Fruit fly (Drosophila melanogaster) whole organism, embryonic: ENCODE data around the gene CG15012.

ENCODE experiments used
- Abd-B ChIP-seq: fragments of 200-800 bp; sonication (Bioruptor generic); optimal IDR thresholded peaks from 2 replicates; lab custom pipeline; 2018; ENCODE audit warnings: missing biosample characterization, mild to moderate bottlenecking, missing genetic modification characterization, moderate library complexity
- Atf6 ChIP-seq: fragments of 200-800 bp; sonication (Bioruptor generic); IDR thresholded peaks from 2 replicates; pipeline ENCODE4 v1.3.6; 2022; ENCODE audit warnings: missing biosample characterization, missing genetic modification characterization
- Blimp-1 ChIP-seq: fragments of 200-800 bp; sonication (Bioruptor generic); optimal IDR thresholded peaks from 3 replicates; lab custom pipeline; 2018; ENCODE audit warnings: missing biosample characterization, missing genetic modification characterization, mild to moderate bottlenecking, moderate library complexity, missing genetic modification reagents
- CG10431 ChIP-seq: fragments of 200-800 bp; sonication (Bioruptor generic); optimal IDR thresholded peaks from 3 replicates; lab custom pipeline; 2018; ENCODE audit warnings: missing biosample characterization, mild to moderate bottlenecking, missing genetic modification characterization
- CG12236 ChIP-seq: fragments of 200-800 bp; sonication (Bioruptor generic); optimal IDR thresholded peaks from 2 replicates; lab custom pipeline; 2016; ENCODE audit warnings: missing biosample characterization, missing genetic modification characterization
- CG12659 ChIP-seq: fragments of 200-800 bp; sonication (Bioruptor generic); optimal IDR thresholded peaks from 3 replicates; lab custom pipeline; 2017; ENCODE audit warnings: mild to moderate bottlenecking, missing biosample characterization, missing genetic modification reagents, missing genetic modification characterization
- CG13424 ChIP-seq: fragments of 200-800 bp; sonication (Bioruptor generic); optimal IDR thresholded peaks from 2 replicates; lab custom pipeline; 2019; ENCODE audit warnings: missing biosample characterization, mild to moderate bottlenecking, missing genetic modification characterization, moderate library complexity
- CG15073 ChIP-seq: fragments of 200-800 bp; sonication (Bioruptor generic); optimal IDR thresholded peaks from 2 replicates; lab custom pipeline; 2016; ENCODE audit warnings: missing biosample characterization, missing genetic modification characterization
- CG15601 ChIP-seq: fragments of 200-800 bp; sonication (Bioruptor generic); optimal IDR thresholded peaks from 3 replicates; lab custom pipeline; 2019; ENCODE audit warnings: missing biosample characterization, mild to moderate bottlenecking, missing genetic modification characterization, moderate library complexity
- CG1603 ChIP-seq: fragments of 200-800 bp; sonication (Bioruptor generic); optimal IDR thresholded peaks from 2 replicates; lab custom pipeline; 2019; ENCODE audit warnings: missing biosample characterization, mild to moderate bottlenecking, missing genetic modification characterization, moderate library complexity
- CG17361 ChIP-seq: fragments of 200-800 bp; sonication (Bioruptor generic); IDR thresholded peaks from 3 replicates; pipeline ENCODE4 v1.3.6; 2022; ENCODE audit warnings: missing biosample characterization, missing genetic modification characterization
- CG18262 ChIP-seq: fragments of 200-800 bp; optimal IDR thresholded peaks from 3 replicates; lab custom pipeline; 2019; ENCODE audit warnings: missing biosample characterization, mild to moderate bottlenecking, missing genetic modification characterization, moderate library complexity
- CG2120 ChIP-seq: fragments of 200-800 bp; sonication (Bioruptor generic); optimal IDR thresholded peaks from 3 replicates; lab custom pipeline; 2016; ENCODE audit warnings: missing biosample characterization, missing genetic modification characterization
- CG30403 ChIP-seq: fragments of 200-800 bp; sonication (Bioruptor generic); optimal IDR thresholded peaks from 3 replicates; lab custom pipeline; 2016; ENCODE audit warnings: missing biosample characterization, missing genetic modification characterization
- CG42726 ChIP-seq: fragments of 200-800 bp; sonication (Bioruptor generic); IDR thresholded peaks from 2 replicates; pipeline ENCODE4 v1.3.6; 2022; ENCODE audit warnings: missing biosample characterization, missing genetic modification characterization; ENCODE audit not compliant: partially characterized antibody
- CG4424 ChIP-seq: fragments of 200-800 bp; sonication (Bioruptor generic); optimal IDR thresholded peaks from 3 replicates; lab custom pipeline; 2016; ENCODE audit warnings: missing biosample characterization, missing genetic modification characterization
- CG7963 ChIP-seq: fragments of 200-800 bp; sonication (Bioruptor generic); IDR thresholded peaks from 3 replicates; pipeline ENCODE4 v1.3.6; 2022; ENCODE audit warnings: missing biosample characterization, missing genetic modification characterization; ENCODE audit not compliant: partially characterized antibody
- CG7987 ChIP-seq: fragments of 200-800 bp; sonication (Bioruptor generic); optimal IDR thresholded peaks from 2 replicates; lab custom pipeline; 2018; ENCODE audit warnings: missing biosample characterization, mild to moderate bottlenecking, missing genetic modification characterization, moderate library complexity
- CG8290 ChIP-seq, 3 experiments: fragments of 200-800 bp; sonication (Bioruptor generic); optimal IDR thresholded peaks; 2 replicates each; lab custom pipeline; 2016 to 2019; ENCODE audit warnings: missing biosample characterization in 3 of 3, missing genetic modification characterization in 3 of 3, mild to moderate bottlenecking in 2 of 3, moderate library complexity in 1 of 3
- CG9727 ChIP-seq: fragments of 200-800 bp; sonication (Bioruptor generic); optimal IDR thresholded peaks from 3 replicates; lab custom pipeline; 2017; ENCODE audit warnings: missing biosample characterization, mild to moderate bottlenecking, missing genetic modification characterization
- Dll ChIP-seq: fragments of 200-800 bp; sonication (Bioruptor generic); IDR thresholded peaks from 4 replicates; pipeline ENCODE4 v1.3.6; 2022; ENCODE audit warnings: missing biosample characterization, missing genetic modification characterization; ENCODE audit not compliant: partially characterized antibody
- Dref ChIP-seq: fragments of 200-800 bp; sonication (Bioruptor generic); IDR thresholded peaks from 2 replicates; pipeline ENCODE4 v1.3.6; 2022; ENCODE audit warnings: missing biosample characterization, missing genetic modification characterization
- Ets97D ChIP-seq: fragments of 200-800 bp; sonication (Bioruptor generic); optimal IDR thresholded peaks from 3 replicates; lab custom pipeline; 2016; ENCODE audit warnings: missing biosample characterization, missing genetic modification characterization
- Fer1 ChIP-seq: fragments of 200-800 bp; sonication (Bioruptor generic); optimal IDR thresholded peaks from 2 replicates; lab custom pipeline; 2017; ENCODE audit warnings: missing biosample characterization, mild to moderate bottlenecking, missing genetic modification characterization
- Lhr ChIP-seq: fragments of 200-800 bp; sonication (Bioruptor generic); optimal IDR thresholded peaks from 3 replicates; lab custom pipeline; 2017; ENCODE audit warnings: mild to moderate bottlenecking, missing biosample characterization, missing genetic modification reagents, missing genetic modification characterization
- Mad ChIP-seq: fragments of 200-800 bp; sonication (Bioruptor generic); optimal IDR thresholded peaks from 2 replicates; lab custom pipeline; 2016; ENCODE audit warnings: missing biosample characterization, missing genetic modification characterization
- Max ChIP-seq: fragments of 200-800 bp; sonication (Bioruptor generic); optimal IDR thresholded peaks from 2 replicates; lab custom pipeline; 2016; ENCODE audit warnings: missing biosample characterization, mild to moderate bottlenecking, missing genetic modification characterization
- Meics ChIP-seq: fragments of 200-800 bp; sonication (Bioruptor generic); optimal IDR thresholded peaks from 2 replicates; lab custom pipeline; 2017; ENCODE audit warnings: missing biosample characterization, mild to moderate bottlenecking, missing genetic modification characterization
- Mes4 ChIP-seq: fragments of 200-800 bp; sonication (Bioruptor generic); optimal IDR thresholded peaks from 2 replicates; lab custom pipeline; 2016; ENCODE audit warnings: missing biosample characterization, missing genetic modification characterization
- Myb ChIP-seq: fragments of 200-800 bp; sonication (Bioruptor generic); optimal IDR thresholded peaks from 2 replicates; lab custom pipeline; 2016; ENCODE audit warnings: missing biosample characterization, missing genetic modification characterization
- Side ChIP-seq: fragments of 200-800 bp; sonication (Bioruptor generic); optimal IDR thresholded peaks from 2 replicates; lab custom pipeline; 2016; ENCODE audit warnings: missing biosample characterization, missing genetic modification characterization
- Sin3A ChIP-seq: fragments of >200 bp; optimal IDR thresholded peaks from 2 replicates; lab custom pipeline; 2018
- Xbp1 ChIP-seq: fragments of 200-800 bp; sonication (Bioruptor generic); optimal IDR thresholded peaks from 3 replicates; lab custom pipeline; 2016; ENCODE audit warnings: missing biosample characterization, mild to moderate bottlenecking, missing genetic modification characterization
- bbx ChIP-seq: fragments of 200-800 bp; sonication (Bioruptor generic); IDR thresholded peaks from 2 replicates; pipeline ENCODE4 v1.3.6; 2022; ENCODE audit warnings: missing biosample characterization, missing genetic modification characterization; ENCODE audit not compliant: partially characterized antibody
- ci ChIP-seq: fragments of 200-800 bp; sonication (Bioruptor generic); IDR thresholded peaks from 3 replicates; pipeline ENCODE4 v1.3.6; 2022; ENCODE audit warnings: missing biosample characterization, missing genetic modification characterization
- dpn ChIP-seq, 2 experiments: fragments of 200-800 bp; sonication (Bioruptor generic); optimal IDR thresholded peaks; 3 replicates each; lab custom pipeline; 2016; ENCODE audit warnings: missing biosample characterization in 2 of 2, missing genetic modification characterization in 2 of 2
- gem ChIP-seq: fragments of 200-800 bp; sonication (Bioruptor generic); optimal IDR thresholded peaks from 2 replicates; lab custom pipeline; 2019; ENCODE audit warnings: missing biosample characterization, mild to moderate bottlenecking, missing genetic modification characterization, moderate library complexity
- grau ChIP-seq: fragments of 200-800 bp; optimal IDR thresholded peaks from 3 replicates; lab custom pipeline; 2019; ENCODE audit warnings: missing biosample characterization, mild to moderate bottlenecking, missing genetic modification characterization, moderate library complexity
- gsb ChIP-seq: fragments of 200-800 bp; sonication (Bioruptor generic); IDR thresholded peaks from 2 replicates; pipeline ENCODE4 v1.3.6; 2022; ENCODE audit warnings: missing biosample characterization, missing genetic modification characterization
- gt ChIP-seq: fragments of 200-800 bp; sonication (Bioruptor generic); IDR thresholded peaks from 2 replicates; pipeline ENCODE4 v1.3.6; 2022; ENCODE audit warnings: missing biosample characterization, missing genetic modification characterization
- ind ChIP-seq: fragments of 200-800 bp; sonication (Bioruptor generic); optimal IDR thresholded peaks from 3 replicates; lab custom pipeline; 2016; ENCODE audit warnings: missing biosample characterization, missing genetic modification characterization
- knrl ChIP-seq: fragments of 200-800 bp; sonication (Bioruptor generic); IDR thresholded peaks from 3 replicates; pipeline ENCODE4 v1.3.6; 2022; ENCODE audit warnings: missing biosample characterization, missing genetic modification characterization; ENCODE audit not compliant: partially characterized antibody
- lola ChIP-seq, 3 experiments: fragments of >200 bp in 2 of 3; fragments of 200-800 bp in 1 of 3; sonication (Bioruptor generic) in 1 of 3; optimal IDR thresholded peaks; 2 replicates each; lab custom pipeline; 2017 to 2019; ENCODE audit warnings: missing biosample characterization in 3 of 3, missing genetic modification characterization in 3 of 3, mild to moderate bottlenecking in 1 of 3, moderate library complexity in 1 of 3
- phol ChIP-seq: fragments of 200-800 bp; sonication (Bioruptor generic); optimal IDR thresholded peaks from 3 replicates; lab custom pipeline; 2018; ENCODE audit warnings: missing biosample characterization, mild to moderate bottlenecking, missing genetic modification characterization, moderate library complexity
- pzg ChIP-seq: fragments of 200-800 bp; sonication (Bioruptor generic); optimal IDR thresholded peaks from 3 replicates; lab custom pipeline; 2018; ENCODE audit warnings: missing biosample characterization, mild to moderate bottlenecking, missing genetic modification characterization, moderate library complexity
- row ChIP-seq: fragments of 200-800 bp; sonication (Bioruptor generic); IDR thresholded peaks from 3 replicates; pipeline ENCODE4 v1.3.6; 2022; ENCODE audit warnings: missing biosample characterization, missing genetic modification characterization
- sna ChIP-seq: fragments of 200-800 bp; sonication (Bioruptor generic); IDR thresholded peaks from 2 replicates; pipeline ENCODE4 v1.3.6; 2022; ENCODE audit warnings: missing biosample characterization, missing genetic modification characterization; ENCODE audit not compliant: partially characterized antibody
- tap ChIP-seq: fragments of 200-800 bp; optimal IDR thresholded peaks from 3 replicates; lab custom pipeline; 2019; ENCODE audit warnings: missing biosample characterization, mild to moderate bottlenecking, missing genetic modification characterization, moderate library complexity
- trem ChIP-seq: fragments of 200-800 bp; optimal IDR thresholded peaks from 3 replicates; lab custom pipeline; 2019; ENCODE audit warnings: missing biosample characterization, mild to moderate bottlenecking, missing genetic modification characterization, moderate library complexity

Gene CG15012

dm6 chr3L:4262384-4262783 is 29.7 kb downstream of the CG15012 start, which contains the start of the genes CG11586 and VhaM9.7-a:
TSS of gene CG11586 (minus strand) at chr3L:4262470.
TSS of gene VhaM9.7-a (plus strand) at chr3L:4262705.
- TF ChIP-seq CG10431 (GFP tag; lab: Kevin White, UChicago), result peak; percentile 4
- peak; percentile 69 for TF ChIP-seq knrl (GFP tag; lab: Robert Waterston, UW)
- no peak for TF ChIP-seq CG42726
- peak; percentile 68 for TF ChIP-seq Myb
- TF ChIP-seq Atf6 (GFP tag; lab: Robert Waterston, UW), result 0 out of 2 replicates have a peak, but pooled peaks have one; percentile 23
- no peak for TF ChIP-seq gt
- no peak for TF ChIP-seq CG13424
- TF ChIP-seq Side, result no peak
- TF ChIP-seq Max (GFP tag; lab: Kevin White, UChicago), result peak; percentile 25
- TF ChIP-seq CG15073 (GFP tag; lab: Kevin White, UChicago), result no peak
- TF ChIP-seq CG12659 (GFP tag; lab: Kevin White, UChicago), result peak; percentile 68
- no peak for TF ChIP-seq Meics (GFP tag; lab: Kevin White, UChicago)
- TF ChIP-seq Dll (GFP tag; lab: Robert Waterston, UW), result peak; percentile 78
- TF ChIP-seq gem, result peak; percentile 49
- peak in 1 of 3 experiments; percentile 11 for TF ChIP-seq lola (GFP tag; optimal IDR thresholded peaks at IDR 0.05; lab: Kevin White, UChicago)
- TF ChIP-seq Mad, result peak; percentile 0
- no peak for TF ChIP-seq ci
- TF ChIP-seq CG2120 (GFP tag; lab: Kevin White, UChicago), result peak; percentile 17
- no peak for TF ChIP-seq CG7987 (GFP tag; lab: Kevin White, UChicago)
- TF ChIP-seq CG15601, result peak; percentile 40
- TF ChIP-seq ind (GFP tag; lab: Kevin White, UChicago), result peak; percentile 25
- TF ChIP-seq row (GFP tag; lab: Robert Waterston, UW), result peak; percentile 51
- peak; percentile 11 for TF ChIP-seq CG18262 (tag; lab: Kevin White, UChicago)
- peak; percentile 40 for TF ChIP-seq CG8290 (GFP tag; optimal IDR thresholded peaks at IDR 0.05; lab: Kevin White, UChicago)
- TF ChIP-seq CG8290 (tag; optimal IDR thresholded peaks at IDR 0.05; lab: Kevin White, UChicago), result no peak
- 0 out of 3 replicates have a peak, but pooled peaks have one; percentile 38 for TF ChIP-seq CG7963 (GFP tag; lab: Robert Waterston, UW)
- peak; percentile 99 for TF ChIP-seq trem
- TF ChIP-seq CG9727 (GFP tag; lab: Kevin White, UChicago), result peak; percentile 21
- TF ChIP-seq grau (tag; lab: Kevin White, UChicago), result peak; percentile 29
- peak; percentile 19 for TF ChIP-seq CG4424 (GFP tag; lab: Kevin White, UChicago)
- TF ChIP-seq gsb, result no peak
- TF ChIP-seq CG30403, result peak; percentile 6
- TF ChIP-seq pzg, result peak; percentile 60
- TF ChIP-seq CG1603 (tag; lab: Kevin White, UChicago), result peak; percentile 18
- TF ChIP-seq dpn (GFP tag; optimal IDR thresholded peaks at IDR 0.05; lab: Kevin White, UChicago), result peak in 1 of 2 experiments; percentile 14
- peak; percentile 68 for TF ChIP-seq sna (GFP tag; lab: Robert Waterston, UW)
- peak; percentile 47; the same call in 1 of the 3 replicates for TF ChIP-seq CG17361
- no peak for TF ChIP-seq tap
- TF ChIP-seq Mes4 (GFP tag; lab: Kevin White, UChicago), result no peak
- peak; percentile 31 for TF ChIP-seq Lhr (GFP tag; lab: Kevin White, UChicago)
- TF ChIP-seq Ets97D, result peak; percentile 86
- TF ChIP-seq phol (tag; lab: Kevin White, UChicago), result peak; percentile 55
- peak; percentile 24 for TF ChIP-seq Blimp-1
- TF ChIP-seq Fer1 (GFP tag; lab: Kevin White, UChicago), result peak; percentile 10
- peak; percentile 18 for TF ChIP-seq Abd-B
- peak; percentile 75 for TF ChIP-seq Dref (GFP tag; lab: Robert Waterston, UW)
- peak; percentile 19 for TF ChIP-seq Sin3A (lab: Kevin White, UChicago)
- TF ChIP-seq bbx (GFP tag; lab: Robert Waterston, UW), result 0 out of 2 replicates have a peak, but pooled peaks have one; percentile 9
- TF ChIP-seq Xbp1 (GFP tag; lab: Kevin White, UChicago), result peak; percentile 41
- TF ChIP-seq CG12236 (GFP tag; lab: Kevin White, UChicago), result no peak
